Worm (Caenorhabditis elegans): Measurements from ENCODE around the gene sup-18.

sup-18 gene

DNA sequence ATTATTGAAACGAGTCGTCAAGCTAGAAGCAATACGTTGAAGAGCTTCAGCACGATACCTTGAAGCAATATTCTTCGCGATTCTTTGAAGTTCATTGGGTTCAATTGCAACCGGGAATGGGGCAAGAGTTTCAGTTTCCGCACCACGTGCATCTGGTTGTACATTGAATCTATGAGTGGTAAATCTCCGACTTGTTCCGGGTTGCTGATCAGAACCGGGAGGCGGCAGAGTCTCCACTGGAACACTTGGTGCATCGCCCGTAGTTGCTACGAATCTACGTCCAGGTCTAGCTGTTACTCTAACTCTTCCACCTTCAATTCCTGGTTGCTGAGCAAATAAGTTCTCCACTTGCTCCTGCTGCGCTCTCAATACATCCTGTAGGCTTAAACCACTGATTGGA lies 10.3 kb upstream of the sup-18 start:
- no peak for TF ChIP-seq nhr-43 (tag; optimal IDR thresholded peaks at IDR 0.05; ENCODE audit: poor library complexity, severe bottlenecking)
- no peak for TF ChIP-seq pha-4 (tag; optimal IDR thresholded peaks at IDR 0.05)
- TF ChIP-seq snpc-4 (tag; optimal IDR thresholded peaks at IDR 0.05): no peak
- no peak for TF ChIP-seq ztf-11 (tag; optimal IDR thresholded peaks at IDR 0.05)
- no peak for TF ChIP-seq aly-2 (tag; optimal IDR thresholded peaks at IDR 0.05)
- TF ChIP-seq lin-39 (tag; optimal IDR thresholded peaks at IDR 0.05): no peak
- TF ChIP-seq unc-39 (tag; optimal IDR thresholded peaks at IDR 0.05): no peak
- TF ChIP-seq hmg-11 (tag; optimal IDR thresholded peaks at IDR 0.05): no peak
- no peak for TF ChIP-seq ZK546.5 (tag; optimal IDR thresholded peaks at IDR 0.05)
- TF ChIP-seq eor-1 (tag; optimal IDR thresholded peaks at IDR 0.05): no peak
- TF ChIP-seq skn-1 (tag; optimal IDR thresholded peaks at IDR 0.05): no peak
- TF ChIP-seq mdl-1 (tag; optimal IDR thresholded peaks at IDR 0.05): no peak
- TF ChIP-seq nhr-23 (tag; optimal IDR thresholded peaks at IDR 0.05): no peak

ce11 chrIII:7884863-7885262 lies 6.2 kb upstream of the sup-18 start, which contains the start of gene ZK688.11:
Gene ZK688.11, minus strand, starts transcription at chrIII:7884963.
- peak; percentile 3 for TF ChIP-seq ceh-28 (tag; optimal IDR thresholded peaks at IDR 0.05)
- TF ChIP-seq tbx-2 (tag; optimal IDR thresholded peaks at IDR 0.05): no peak

DNA sequence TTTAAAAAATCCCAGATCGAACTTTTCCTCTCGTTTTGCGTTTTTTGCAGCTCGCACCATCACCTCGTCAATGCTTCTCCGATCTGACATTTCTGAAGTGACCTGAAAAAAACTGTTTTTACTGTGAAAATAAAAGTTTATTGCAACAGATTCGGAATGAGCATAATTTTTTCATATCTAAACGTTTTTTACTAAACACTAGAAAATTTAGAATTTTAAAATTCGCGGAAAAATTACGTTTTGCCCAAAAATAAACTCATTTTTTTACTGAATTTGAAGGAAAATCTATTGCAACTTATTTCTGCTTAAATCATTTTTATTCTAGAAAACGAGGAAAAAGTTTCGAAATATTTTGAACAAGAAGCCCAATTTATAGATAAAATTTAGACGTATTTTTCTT lies 4.2 kb upstream of the sup-18 start, which contains the start of gene ZK688.9:
ZK688.9 (minus strand) TSS at position 101 of the 400 bp plus-strand sequence.
- TF ChIP-seq ceh-28 (tag; optimal IDR thresholded peaks at IDR 0.05): no peak
- TF ChIP-seq mml-1 (tag; optimal IDR thresholded peaks at IDR 0.05): no peak
- TF ChIP-seq nhr-237 (tag; optimal IDR thresholded peaks at IDR 0.05): no peak
- TF ChIP-seq fkh-10 (GFP tag; optimal IDR thresholded peaks at IDR 0.05): no peak
- no peak for TF ChIP-seq lsy-12 (tag; optimal IDR thresholded peaks at IDR 0.05)
- no peak for TF ChIP-seq ZK546.5 (tag; optimal IDR thresholded peaks at IDR 0.05)
- no peak for TF ChIP-seq nhr-23 (tag; optimal IDR thresholded peaks at IDR 0.05)
- TF ChIP-seq elt-3 (tag; optimal IDR thresholded peaks at IDR 0.05): no peak
- no peak for TF ChIP-seq ztf-11 (tag; optimal IDR thresholded peaks at IDR 0.05)
- no peak for TF ChIP-seq lin-15B (tag; optimal IDR thresholded peaks at IDR 0.05)
- TF ChIP-seq eor-1 (tag; optimal IDR thresholded peaks at IDR 0.05): no peak
- TF ChIP-seq ama-1 (optimal IDR thresholded peaks at IDR 0.05): no peak
- TF ChIP-seq ceh-16 (tag; optimal IDR thresholded peaks at IDR 0.05): no peak
- no peak for TF ChIP-seq nhr-11 (tag; optimal IDR thresholded peaks at IDR 0.05)
- no peak for TF ChIP-seq nhr-12 (tag; optimal IDR thresholded peaks at IDR 0.05)

DNA sequence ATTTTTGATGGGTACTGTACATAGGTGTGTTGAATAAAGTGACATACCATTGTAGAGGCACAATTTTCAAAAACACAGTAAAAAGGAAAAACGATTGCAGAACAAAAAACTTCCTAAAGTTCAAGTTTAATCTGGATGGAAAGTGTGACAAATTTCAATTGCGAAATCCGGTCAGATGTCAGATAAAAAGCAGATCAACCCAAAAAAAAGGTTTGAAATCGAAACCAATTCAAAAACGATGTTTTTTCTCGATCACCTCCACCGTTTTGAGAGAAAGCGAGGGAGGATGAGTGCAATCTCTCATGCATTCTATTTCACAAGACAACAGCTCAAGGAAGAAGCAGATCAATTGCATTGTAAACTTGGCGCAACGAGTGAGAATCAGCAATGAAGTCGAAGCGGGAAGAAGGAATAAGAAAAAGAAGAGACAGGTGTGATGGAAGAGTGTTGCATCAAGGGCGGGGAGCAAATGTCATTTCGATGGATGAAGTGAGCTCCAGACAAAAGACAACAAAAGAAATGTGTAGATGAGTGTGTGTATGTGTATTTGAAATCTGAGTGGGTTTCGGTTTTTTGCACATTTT lies 1.5 kb upstream of the sup-18 start:
- TF ChIP-seq egl-5 (tag; optimal IDR thresholded peaks at IDR 0.05) (no peak), mml-1 (tag; optimal IDR thresholded peaks at IDR 0.05) (no peak), fos-1 (tag; optimal IDR thresholded peaks at IDR 0.05) (no peak), daf-12 (tag; optimal IDR thresholded peaks at IDR 0.05) (no peak), skn-1 (tag; optimal IDR thresholded peaks at IDR 0.05) (no peak), elt-1 (tag; optimal IDR thresholded peaks at IDR 0.05) (no peak), nhr-28 (tag; optimal IDR thresholded peaks at IDR 0.05) (no peak), zag-1 (tag; optimal IDR thresholded peaks at IDR 0.05) (no peak), pha-4 (tag; optimal IDR thresholded peaks at IDR 0.05) (no peak), nhr-23 (tag; optimal IDR thresholded peaks at IDR 0.05) (no peak), pqm-1 (tag; optimal IDR thresholded peaks at IDR 0.05) (no peak), lin-39 (tag; optimal IDR thresholded peaks at IDR 0.05) (no peak), egl-27 (tag; optimal IDR thresholded peaks at IDR 0.05) (no peak), nfya-1 (tag; optimal IDR thresholded peaks at IDR 0.05; ENCODE audit: insufficient read depth) (no peak), unc-39 (tag; optimal IDR thresholded peaks at IDR 0.05) (no peak)

ce11 chrIII:7877090-7877489 lies 1.6 kb downstream of the sup-18 start:
- no peak for TF ChIP-seq elt-1 (tag; optimal IDR thresholded peaks at IDR 0.05)
- TF ChIP-seq fkh-2 (tag; optimal IDR thresholded peaks at IDR 0.05): no peak
- no peak for TF ChIP-seq ceh-16 (tag; optimal IDR thresholded peaks at IDR 0.05)
- TF ChIP-seq eor-1 (tag; optimal IDR thresholded peaks at IDR 0.05): no peak
- TF ChIP-seq daf-12 (tag; optimal IDR thresholded peaks at IDR 0.05): no peak
- no peak for TF ChIP-seq nhr-43 (tag; optimal IDR thresholded peaks at IDR 0.05; ENCODE audit: poor library complexity, severe bottlenecking)
- no peak for TF ChIP-seq nhr-23 (tag; optimal IDR thresholded peaks at IDR 0.05)
